Fruit fly (Drosophila melanogaster): ENCODE results near the gene Jon66Ci.

DNA sequence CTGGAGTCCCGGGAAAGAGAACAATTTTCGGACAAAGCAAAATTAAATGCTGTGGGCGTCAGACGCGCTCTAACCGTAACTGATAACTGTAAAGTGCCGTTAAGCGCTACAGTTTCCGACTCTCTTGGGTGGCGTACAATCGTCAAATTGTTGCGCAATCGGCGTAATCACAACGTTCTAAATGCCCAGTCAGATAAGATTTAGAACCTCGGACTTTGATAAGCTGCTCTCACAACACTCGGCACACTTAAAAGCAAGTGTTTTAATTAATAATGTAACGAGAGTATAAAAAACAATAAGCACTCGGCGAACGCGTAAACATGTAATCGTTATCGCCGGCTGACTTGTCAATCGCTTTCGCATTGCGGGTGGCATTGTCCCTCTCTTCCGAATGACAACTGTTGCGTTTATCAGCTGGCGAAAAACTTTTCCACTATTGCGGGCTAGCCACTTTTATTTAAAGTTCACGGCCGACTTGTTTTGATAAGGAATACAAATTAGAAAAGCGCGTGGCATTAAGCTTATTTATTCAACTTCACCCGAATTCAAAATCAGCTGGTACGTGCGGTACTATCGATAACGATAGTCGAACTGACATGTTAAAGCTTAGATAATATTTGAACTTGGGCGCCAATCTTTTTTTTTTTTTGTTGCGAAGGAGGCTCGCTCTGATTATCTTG is 32.4 kb upstream of the Jon66Ci start:
- peak; percentile 47; the same call in 1 of the 3 replicates for TF ChIP-seq hb (GFP tag; IDR thresholded peaks at IDR 0.05; ENCODE audit: partially characterized antibody)
- no peak for TF ChIP-seq pfk (GFP tag; optimal IDR thresholded peaks at IDR 0.05)
- TF ChIP-seq usp (GFP tag; optimal IDR thresholded peaks at IDR 0.05): no peak
- no peak for TF ChIP-seq H15 (GFP tag; IDR thresholded peaks at IDR 0.05)
- TF ChIP-seq pita (GFP tag; optimal IDR thresholded peaks at IDR 0.05): no peak
- TF ChIP-seq Poxn (GFP tag; IDR thresholded peaks at IDR 0.05): no peak
- TF ChIP-seq CG10274 (GFP tag; optimal IDR thresholded peaks at IDR 0.05): no peak

All from whole organism, embryonic.